Worm (Caenorhabditis elegans): Measurements from ENCODE around the gene Y41E3.18.
A peak's percentile ranks its signal among the peaks of the same experiment; 100 is the strongest.

- 0 out of 2 replicates have a peak, but pooled peaks have one; percentile 29 for TF ChIP-seq klf-2 (GFP tag; conservative IDR thresholded peaks at IDR 0.05)
- no peak for TF ChIP-seq cog-1 (tag; optimal IDR thresholded peaks at IDR 0.05)
- TF ChIP-seq tab-1 (GFP tag; IDR thresholded peaks at IDR 0.05): no peak
- no peak for TF ChIP-seq ztf-23 (GFP tag; IDR thresholded peaks at IDR 0.05)
- TF ChIP-seq ztf-29 (GFP tag; IDR thresholded peaks at IDR 0.05): no peak
- TF ChIP-seq flt-1 (GFP tag; IDR thresholded peaks at IDR 0.05): peak; percentile 37; the same call in 1 of the 2 replicates
- no peak for TF ChIP-seq med-1 (GFP tag; optimal IDR thresholded peaks at IDR 0.05; ENCODE audit: insufficient read depth)
- TF ChIP-seq ref-1 (GFP tag; conservative IDR thresholded peaks at IDR 0.05): no peak
These were observed 16.1 kb downstream of the Y41E3.18 start for ce11 chrIV:15049288-15050094.
